Worm (Caenorhabditis elegans) whole organism, L2 larva: Measurements from ENCODE around the gene Y45G12B.2.

Experiments
- C34F6.9 ChIP-seq: fragments of 150-350 bp; optimal IDR thresholded peaks from 2 replicates; lab custom pipeline; 2014; ENCODE audit warnings: missing biosample characterization, missing genetic modification characterization
- F13H6.1 ChIP-seq: sonication (generic microtip); optimal IDR thresholded peaks from 2 replicates; lab custom pipeline; 2016; ENCODE audit warnings: missing genetic modification characterization, missing compliant biosample characterization
- R02D3.7 ChIP-seq: fragments of 150-350 bp; optimal IDR thresholded peaks from 2 replicates; lab custom pipeline; 2014; ENCODE audit warnings: missing biosample characterization, missing genetic modification characterization
- Y55F3AM.14 ChIP-seq: fragments of 200-800 bp; sonication (Bioruptor generic); optimal IDR thresholded peaks from 2 replicates; lab custom pipeline; 2018; ENCODE audit warnings: mild to moderate bottlenecking, missing genetic modification characterization, missing compliant biosample characterization
- alr-1 ChIP-seq: fragments of 150-350 bp; optimal IDR thresholded peaks from 2 replicates; lab custom pipeline; 2014; ENCODE audit warnings: missing biosample characterization, missing genetic modification characterization
- aly-2 ChIP-seq: fragments of 150-350 bp; optimal IDR thresholded peaks from 2 replicates; lab custom pipeline; 2014; ENCODE audit warnings: missing biosample characterization, missing genetic modification characterization
- blmp-1 ChIP-seq: sonication (generic microtip); optimal IDR thresholded peaks from 2 replicates; lab custom pipeline; 2017; ENCODE audit warnings: missing genetic modification characterization, mild to moderate bottlenecking, missing compliant biosample characterization, antibody characterized with exemption, moderate library complexity; ENCODE audit not compliant: insufficient read depth
- ceh-16 ChIP-seq: fragments of 150-350 bp; optimal IDR thresholded peaks from 2 replicates; lab custom pipeline; 2014; ENCODE audit warnings: missing biosample characterization, missing genetic modification characterization
- crh-2 ChIP-seq: sonication (generic microtip); optimal IDR thresholded peaks from 2 replicates; lab custom pipeline; 2017; ENCODE audit warnings: missing biosample characterization, missing genetic modification characterization
- dmd-4 ChIP-seq: sonication (generic microtip); optimal IDR thresholded peaks from 2 replicates; lab custom pipeline; 2017; ENCODE audit warnings: missing biosample characterization, missing genetic modification characterization
- egl-27 ChIP-seq: sonication (generic microtip); optimal IDR thresholded peaks from 3 replicates; lab custom pipeline; 2017; ENCODE audit warnings: missing biosample characterization, missing genetic modification reagents, missing genetic modification characterization
- fos-1 ChIP-seq: fragments of 150-350 bp; optimal IDR thresholded peaks from 2 replicates; lab custom pipeline; 2014; ENCODE audit warnings: missing biosample characterization, missing genetic modification characterization
- gmeb-1 ChIP-seq: fragments of 150-350 bp; optimal IDR thresholded peaks from 2 replicates; lab custom pipeline; 2014; ENCODE audit warnings: missing biosample characterization, missing genetic modification characterization
- lin-11 ChIP-seq: fragments of 150-350 bp; sonication (generic microtip); optimal IDR thresholded peaks from 2 replicates; lab custom pipeline; 2014; ENCODE audit warnings: missing biosample characterization, missing genetic modification characterization, inconsistent platforms, mixed read lengths
- lin-13 ChIP-seq: fragments of 150-350 bp; optimal IDR thresholded peaks from 2 replicates; lab custom pipeline; 2014; ENCODE audit warnings: missing biosample characterization, missing genetic modification reagents, missing genetic modification characterization
- lin-39 ChIP-seq: fragments of 150-350 bp; optimal IDR thresholded peaks from 2 replicates; lab custom pipeline; 2014; ENCODE audit warnings: missing biosample characterization, missing genetic modification reagents, missing genetic modification characterization
- lsy-2 ChIP-seq, 2 experiments: fragments of 150-350 bp in 1 of 2; sonication (generic microtip) in 1 of 2; optimal IDR thresholded peaks; 2 replicates each; lab custom pipeline; 2014 to 2017; ENCODE audit warnings: missing biosample characterization in 2 of 2, missing genetic modification characterization in 2 of 2
- mab-5 ChIP-seq: fragments of 150-350 bp; optimal IDR thresholded peaks from 2 replicates; lab custom pipeline; 2014; ENCODE audit warnings: missing biosample characterization, missing genetic modification characterization
- mbf-1 ChIP-seq: sonication (generic microtip); optimal IDR thresholded peaks from 2 replicates; lab custom pipeline; 2017; ENCODE audit warnings: missing biosample characterization, missing genetic modification characterization
- nhr-10 ChIP-seq: sonication (generic microtip); optimal IDR thresholded peaks from 2 replicates; lab custom pipeline; 2017; ENCODE audit warnings: missing biosample characterization, missing genetic modification characterization
- nhr-11 ChIP-seq: fragments of 150-350 bp; optimal IDR thresholded peaks from 2 replicates; lab custom pipeline; 2014; ENCODE audit warnings: missing biosample characterization, missing genetic modification characterization
- nhr-129 ChIP-seq: fragments of 150-350 bp; optimal IDR thresholded peaks from 2 replicates; lab custom pipeline; 2014; ENCODE audit warnings: missing biosample characterization, missing genetic modification characterization
- nhr-21 ChIP-seq: fragments of 150-350 bp; optimal IDR thresholded peaks from 2 replicates; lab custom pipeline; 2014; ENCODE audit warnings: missing biosample characterization, missing genetic modification characterization
- nhr-25 ChIP-seq: fragments of 150-350 bp; sonication (generic microtip); optimal IDR thresholded peaks from 3 replicates; lab custom pipeline; 2014; ENCODE audit warnings: missing biosample characterization, missing genetic modification characterization
- nhr-6 ChIP-seq: fragments of 150-350 bp; optimal IDR thresholded peaks from 2 replicates; lab custom pipeline; 2014; ENCODE audit warnings: missing biosample characterization, missing genetic modification characterization
- nhr-77 ChIP-seq: fragments of 150-350 bp; optimal IDR thresholded peaks from 2 replicates; lab custom pipeline; 2014; ENCODE audit warnings: missing biosample characterization, missing genetic modification characterization
- peb-1 ChIP-seq: fragments of 150-350 bp; optimal IDR thresholded peaks from 2 replicates; lab custom pipeline; 2014; ENCODE audit warnings: missing biosample characterization, missing genetic modification characterization
- sem-4 ChIP-seq: fragments of 150-350 bp; optimal IDR thresholded peaks from 2 replicates; lab custom pipeline; 2014; ENCODE audit warnings: missing biosample characterization, missing genetic modification reagents, missing genetic modification characterization
- skn-1 ChIP-seq: sonication (generic microtip); optimal IDR thresholded peaks from 2 replicates; lab custom pipeline; 2017; ENCODE audit warnings: missing biosample characterization, missing genetic modification characterization
- sma-3 ChIP-seq: sonication (generic microtip); optimal IDR thresholded peaks from 2 replicates; lab custom pipeline; 2016; ENCODE audit warnings: missing genetic modification reagents, missing genetic modification characterization, missing compliant biosample characterization
- sma-9 ChIP-seq, 2 experiments: fragments of 150-350 bp in 1 of 2; sonication (generic microtip) in 1 of 2; optimal IDR thresholded peaks; 2 replicates each; lab custom pipeline; 2014 to 2016; ENCODE audit warnings: missing genetic modification characterization in 2 of 2, mild to moderate bottlenecking in 1 of 2, missing biosample characterization in 1 of 2, missing compliant biosample characterization in 1 of 2, missing genetic modification reagents in 1 of 2, moderate library complexity in 1 of 2
- snpc-4 ChIP-seq: fragments of 150-350 bp; optimal IDR thresholded peaks from 2 replicates; lab custom pipeline; 2014; ENCODE audit warnings: missing biosample characterization, missing genetic modification characterization
- unc-39 ChIP-seq: fragments of 150-350 bp; optimal IDR thresholded peaks from 2 replicates; lab custom pipeline; 2014; ENCODE audit warnings: missing biosample characterization, missing genetic modification characterization
- unc-55 ChIP-seq: fragments of 150-350 bp; sonication (generic microtip); optimal IDR thresholded peaks from 3 replicates; lab custom pipeline; 2014; ENCODE audit warnings: missing biosample characterization, missing genetic modification reagents, missing genetic modification characterization
- zag-1 ChIP-seq: fragments of 150-350 bp; optimal IDR thresholded peaks from 2 replicates; lab custom pipeline; 2014; ENCODE audit warnings: missing biosample characterization, missing genetic modification characterization
- ztf-1 ChIP-seq: fragments of 200-800 bp; sonication (Bioruptor generic); conservative IDR thresholded peaks from 2 replicates; pipeline ENCODE4 v1.3.6; 2022; ENCODE audit warnings: missing genetic modification characterization, missing compliant biosample characterization

Gene Y45G12B.2

DNA sequence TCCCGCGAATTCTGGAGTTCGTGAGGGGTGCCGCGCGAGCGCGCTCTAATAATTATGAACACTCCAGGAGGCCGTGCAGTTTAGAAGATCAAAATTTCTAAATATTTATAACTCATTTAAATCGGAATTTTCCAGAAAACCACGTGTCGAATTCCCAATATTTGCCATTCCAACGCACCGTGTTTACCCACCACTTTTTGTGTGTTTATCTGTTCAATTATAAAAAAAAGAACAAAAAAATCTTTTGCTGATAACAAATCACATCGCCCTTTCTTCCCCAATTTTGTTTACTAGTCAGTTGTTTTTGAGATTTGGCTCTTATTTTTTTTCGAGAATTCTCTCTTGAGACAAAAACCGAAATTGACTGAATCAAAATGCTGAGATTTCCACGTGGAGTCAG, 38.4 kb upstream of the Y45G12B.2 start:
- no peak for TF ChIP-seq R02D3.7 (tag; lab: Kevin White, UChicago)
- no peak for TF ChIP-seq egl-27
- TF ChIP-seq skn-1 (tag; lab: Kevin White, UChicago) = no peak
- TF ChIP-seq mab-5 (tag; lab: Kevin White, UChicago) = no peak
- no peak for TF ChIP-seq nhr-10 (tag; lab: Kevin White, UChicago)
- TF ChIP-seq Y55F3AM.14 (GFP tag; lab: Kevin White, UChicago) = no peak
- no peak for TF ChIP-seq ceh-16
- no peak for TF ChIP-seq alr-1
- TF ChIP-seq crh-2 (tag; lab: Kevin White, UChicago) = no peak
- TF ChIP-seq nhr-25 = no peak
- TF ChIP-seq dmd-4 (tag; lab: Kevin White, UChicago) = no peak
- no peak for TF ChIP-seq unc-39 (tag; lab: Kevin White, UChicago)
- no peak for TF ChIP-seq peb-1
- TF ChIP-seq mbf-1 (tag; lab: Kevin White, UChicago) = no peak
- no peak for TF ChIP-seq ztf-1 (GFP tag; lab: Robert Waterston, UW)
- TF ChIP-seq sem-4 (tag; lab: Kevin White, UChicago) = no peak
- no peak for TF ChIP-seq nhr-11 (tag; lab: Kevin White, UChicago)
- TF ChIP-seq F13H6.1 (tag; lab: Kevin White, UChicago) = no peak

- TF ChIP-seq lsy-2 (tag; optimal IDR thresholded peaks at IDR 0.05; lab: Kevin White, UChicago) = peak in 1 of 2 experiments; percentile 46
- TF ChIP-seq gmeb-1 = peak; percentile 35
- TF ChIP-seq C34F6.9 (tag; lab: Kevin White, UChicago) = peak; percentile 17
- TF ChIP-seq unc-55 (GFP tag; lab: Kevin White, UChicago) = peak; percentile 22
- TF ChIP-seq crh-2 (tag; lab: Kevin White, UChicago) = peak; percentile 16
- TF ChIP-seq nhr-6 (tag; lab: Kevin White, UChicago) = no peak
- no peak for TF ChIP-seq egl-27
Measured at ce11 chrV:2657682-2658081, 36.9 kb upstream of the Y45G12B.2 start.

- TF ChIP-seq nhr-77 (tag; lab: Kevin White, UChicago) (no peak), crh-2 (tag; lab: Kevin White, UChicago) (no peak), aly-2 (tag; lab: Kevin White, UChicago) (no peak), nhr-6 (tag; lab: Kevin White, UChicago) (no peak), lin-11 (tag; lab: Kevin White, UChicago) (no peak), sma-3 (GFP tag; lab: Kevin White, UChicago) (no peak), lin-13 (GFP tag; lab: Kevin White, UChicago) (no peak), ztf-1 (GFP tag; lab: Robert Waterston, UW) (no peak), gmeb-1 (no peak), nhr-129 (tag; lab: Kevin White, UChicago) (no peak)
Measured at ce11 chrV:2660457-2660856, 34.1 kb upstream of the Y45G12B.2 start.

DNA sequence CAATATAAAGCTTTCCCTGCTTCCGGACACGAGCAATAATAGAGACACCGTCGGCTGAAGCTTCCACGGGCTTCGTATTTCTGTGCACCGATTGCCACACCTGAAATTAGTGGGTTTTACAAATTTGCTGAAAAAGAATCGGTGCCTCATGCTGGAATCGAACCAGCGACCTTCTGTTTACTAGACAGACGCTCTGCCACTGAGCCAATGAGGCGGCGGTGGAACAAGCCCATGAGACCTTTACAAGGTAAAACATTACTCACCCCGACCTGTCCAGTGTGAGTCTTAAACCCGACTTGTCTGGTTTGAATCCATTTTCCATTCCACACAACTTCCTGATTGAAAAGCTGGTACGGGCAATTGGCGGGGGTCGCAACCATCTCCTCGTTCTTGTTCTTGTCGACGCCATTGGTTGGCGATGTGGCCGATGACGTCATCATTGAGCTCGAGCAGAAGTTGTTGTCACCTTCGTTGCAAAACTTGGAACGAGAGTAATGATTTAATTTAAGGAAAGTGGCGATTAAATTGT, 30.0 kb upstream of the Y45G12B.2 start, which contains the start of gene ndx-2:
Gene ndx-2, minus strand, starts transcription at position 479 of the 529 bp plus-strand sequence.
- TF ChIP-seq fos-1 (tag; lab: Kevin White, UChicago) (peak; percentile 14), blmp-1 (tag; lab: Kevin White, UChicago) (no peak)

DNA sequence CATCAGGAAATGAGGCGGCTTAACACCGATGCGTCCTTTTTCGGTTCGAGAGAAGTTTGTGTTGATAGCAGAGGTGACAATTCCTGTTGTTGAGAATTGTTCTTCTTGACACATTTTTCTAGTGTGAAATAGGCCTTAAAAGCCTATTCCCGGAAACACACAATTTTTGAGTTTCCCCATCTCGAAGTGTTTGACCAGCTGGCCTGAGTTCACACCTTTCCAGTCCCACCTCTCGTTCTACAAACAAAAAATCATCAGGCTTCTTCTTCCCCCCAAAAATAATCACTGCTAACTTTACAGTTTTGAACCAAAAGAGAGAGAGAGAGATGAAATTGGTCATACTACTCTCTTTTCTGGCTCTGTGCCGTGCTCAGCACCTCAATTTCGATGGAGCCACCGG, 28.0 kb upstream of the Y45G12B.2 start, which contains the start of gene W02G9.4:
Gene W02G9.4, plus strand, starts transcription at position 301 of the 400 bp plus-strand sequence.
- TF ChIP-seq peb-1 (no peak), lin-39 (tag; lab: Kevin White, UChicago) (no peak), sma-3 (GFP tag; lab: Kevin White, UChicago) (no peak), mbf-1 (tag; lab: Kevin White, UChicago) (no peak), zag-1 (no peak), alr-1 (no peak), snpc-4 (no peak), Y55F3AM.14 (GFP tag; lab: Kevin White, UChicago) (no peak), lin-11 (tag; lab: Kevin White, UChicago) (no peak), sma-9 (GFP tag; optimal IDR thresholded peaks at IDR 0.05; lab: Kevin White, UChicago) (no peak), sma-9 (tag; optimal IDR thresholded peaks at IDR 0.05; lab: Kevin White, UChicago) (no peak), nhr-21 (tag; lab: Kevin White, UChicago) (no peak)
